Worm (Caenorhabditis elegans) whole organism, young adult: Measurements from ENCODE around the gene str-103.

Experiments
- F52B5.7 ChIP-seq: sonication (generic microtip); optimal IDR thresholded peaks from 2 replicates; lab custom pipeline; 2016; ENCODE audit warnings: mild to moderate bottlenecking, missing genetic modification characterization, missing compliant biosample characterization
- T26A5.8 ChIP-seq: sonication (generic microtip); optimal IDR thresholded peaks from 2 replicates; lab custom pipeline; 2016; ENCODE audit warnings: missing genetic modification characterization, missing compliant biosample characterization
- Y53G8AR.9 ChIP-seq: fragments of 200-800 bp; sonication (Bioruptor generic); conservative IDR thresholded peaks from 2 replicates; pipeline ENCODE4 v1.3.6; 2022; ENCODE audit warnings: missing genetic modification reagents, missing genetic modification characterization, missing compliant biosample characterization
- ama-1 ChIP-seq, 3 experiments: fragments of 150-350 bp in 1 of 3; sonication (generic microtip) in 2 of 3; optimal IDR thresholded peaks; 2 replicates each; lab custom pipeline; 2014 to 2018; ENCODE audit warnings: missing biosample characterization in 2 of 3, missing genetic modification characterization in 2 of 3, missing genetic modification reagents in 2 of 3
- atf-7 ChIP-seq: sonication (generic microtip); optimal IDR thresholded peaks from 2 replicates; lab custom pipeline; 2017; ENCODE audit warnings: mild to moderate bottlenecking, missing genetic modification characterization, missing compliant biosample characterization
- athp-1 ChIP-seq: sonication (generic microtip); optimal IDR thresholded peaks from 2 replicates; lab custom pipeline; 2017; ENCODE audit warnings: mild to moderate bottlenecking, missing genetic modification characterization, missing compliant biosample characterization
- attf-6 ChIP-seq: fragments of 200-800 bp; sonication (Bioruptor generic); IDR thresholded peaks from 2 replicates; pipeline ENCODE4 v1.3.6; 2022; ENCODE audit warnings: missing genetic modification reagents, missing genetic modification characterization, missing compliant biosample characterization
- ceh-27 ChIP-seq: fragments of 200-800 bp; sonication (Bioruptor generic); optimal IDR thresholded peaks from 2 replicates; lab custom pipeline; 2018; ENCODE audit warnings: mild to moderate bottlenecking, missing genetic modification characterization, moderate library complexity, missing compliant biosample characterization
- egrh-3 ChIP-seq: fragments of 200-800 bp; sonication (Bioruptor generic); IDR thresholded peaks from 2 replicates; pipeline ENCODE4 v1.3.6; 2022; ENCODE audit warnings: missing genetic modification reagents, missing genetic modification characterization, missing compliant biosample characterization
- nfya-1 ChIP-seq: sonication (generic microtip); optimal IDR thresholded peaks from 2 replicates; lab custom pipeline; 2017; ENCODE audit warnings: antibody characterized with exemption, missing compliant biosample characterization, missing genetic modification characterization, borderline replicate concordance; ENCODE audit not compliant: insufficient read depth
- nhr-27 ChIP-seq: fragments of 200-800 bp; sonication (Bioruptor generic); optimal IDR thresholded peaks from 2 replicates; lab custom pipeline; 2018; ENCODE audit warnings: mild to moderate bottlenecking, missing genetic modification characterization, moderate library complexity, missing compliant biosample characterization
- repo-1 ChIP-seq: sonication (generic microtip); optimal IDR thresholded peaks from 2 replicates; lab custom pipeline; 2017; ENCODE audit warnings: mild to moderate bottlenecking, missing genetic modification characterization, missing compliant biosample characterization
- rpc-1 ChIP-seq, 2 experiments: fragments of 150-350 bp in 1 of 2; sonication (generic microtip) in 1 of 2; optimal IDR thresholded peaks; 2 replicates each; lab custom pipeline; 2014 to 2018; ENCODE audit warnings: missing biosample characterization in 1 of 2, missing genetic modification characterization in 1 of 2, missing genetic modification reagents in 1 of 2, missing genotype in 1 of 2
- tbp1 ChIP-seq: fragments of 200-800 bp; sonication (Bioruptor generic); optimal IDR thresholded peaks from 2 replicates; lab custom pipeline; 2018; ENCODE audit warnings: mild to moderate bottlenecking, missing genetic modification characterization, missing compliant biosample characterization

ce11 chrV:16132215-16132614 lies 13.7 kb upstream of the str-103 start:
- TF ChIP-seq atf-7 (tag; lab: Kevin White, UChicago), result no peak
- no peak for TF ChIP-seq ama-1 (optimal IDR thresholded peaks at IDR 0.05; lab: Kevin White, UChicago)
- no peak for TF ChIP-seq ama-1 (GFP tag; optimal IDR thresholded peaks at IDR 0.05; lab: Kevin White, UChicago)
- TF ChIP-seq rpc-1 (optimal IDR thresholded peaks at IDR 0.05; lab: Kevin White, UChicago), result no peak
- no peak for TF ChIP-seq rpc-1 (tag; optimal IDR thresholded peaks at IDR 0.05; lab: Kevin White, UChicago)
- TF ChIP-seq athp-1 (tag; lab: Kevin White, UChicago), result no peak
- TF ChIP-seq nhr-27 (tag; lab: Kevin White, UChicago), result no peak
- TF ChIP-seq Y53G8AR.9 (GFP tag; lab: Robert Waterston, UW), result no peak
- TF ChIP-seq ceh-27 (GFP tag; lab: Kevin White, UChicago), result no peak
- no peak for TF ChIP-seq attf-6 (GFP tag; lab: Robert Waterston, UW)
- no peak for TF ChIP-seq nfya-1 (tag; lab: Kevin White, UChicago)
- TF ChIP-seq F52B5.7 (tag; lab: Kevin White, UChicago), result no peak
- TF ChIP-seq T26A5.8 (tag; lab: Kevin White, UChicago), result no peak
- no peak for TF ChIP-seq repo-1 (tag; lab: Kevin White, UChicago)
- no peak for TF ChIP-seq tbp1
- TF ChIP-seq egrh-3 (GFP tag; lab: Robert Waterston, UW), result no peak
